Worm (Caenorhabditis elegans): ENCODE data around the gene Y73B6BL.12.

Y73B6BL.12 gene

ce11 chrIV:6323654-6324224, 6.5 kb upstream of the Y73B6BL.12 start, which contains the start of gene sqd-1 (continued):
- TF ChIP-seq ama-1 (optimal IDR thresholded peaks at IDR 0.05) = peak; percentile 60
- peak; percentile 99 for TF ChIP-seq lin-11 (tag; optimal IDR thresholded peaks at IDR 0.05)
- TF ChIP-seq peb-1 (tag; optimal IDR thresholded peaks at IDR 0.05) = no peak
- no peak for TF ChIP-seq nhr-11 (tag; optimal IDR thresholded peaks at IDR 0.05)
- peak; percentile 68 for TF ChIP-seq skn-1 (tag; optimal IDR thresholded peaks at IDR 0.05)
- TF ChIP-seq nhr-237 (tag; optimal IDR thresholded peaks at IDR 0.05) = peak; percentile 35
- TF ChIP-seq ceh-16 (tag; optimal IDR thresholded peaks at IDR 0.05) = peak; percentile 94
- peak; percentile 56 for TF ChIP-seq nhr-77 (tag; optimal IDR thresholded peaks at IDR 0.05)
- TF ChIP-seq egl-27 (tag; optimal IDR thresholded peaks at IDR 0.05) = peak; percentile 91

ce11 chrIV:6321667-6322066, 4.4 kb upstream of the Y73B6BL.12 start, which contains the start of gene Y73B6BL.29:
Gene Y73B6BL.29, plus strand, starts transcription at chrIV:6321929.
- TF ChIP-seq nhr-129 (tag; optimal IDR thresholded peaks at IDR 0.05) (no peak), nhr-6 (tag; optimal IDR thresholded peaks at IDR 0.05) (peak; percentile 94), nhr-77 (tag; optimal IDR thresholded peaks at IDR 0.05) (peak; percentile 42), sem-4 (tag; optimal IDR thresholded peaks at IDR 0.05) (peak; percentile 80), ceh-82 (tag; optimal IDR thresholded peaks at IDR 0.05) (peak; percentile 8), nhr-10 (tag; optimal IDR thresholded peaks at IDR 0.05) (no peak), snpc-4 (tag; optimal IDR thresholded peaks at IDR 0.05) (peak; percentile 81), lin-11 (tag; optimal IDR thresholded peaks at IDR 0.05) (peak; percentile 73), blmp-1 (tag; optimal IDR thresholded peaks at IDR 0.05; ENCODE audit: insufficient read depth) (peak; percentile 44), lin-39 (tag; optimal IDR thresholded peaks at IDR 0.05) (no peak), aly-2 (tag; optimal IDR thresholded peaks at IDR 0.05) (no peak), ZK546.5 (tag; optimal IDR thresholded peaks at IDR 0.05) (peak; percentile 89), nhr-21 (tag; optimal IDR thresholded peaks at IDR 0.05) (peak; percentile 86), ceh-16 (tag; optimal IDR thresholded peaks at IDR 0.05) (peak; percentile 69), peb-1 (tag; optimal IDR thresholded peaks at IDR 0.05) (no peak), skn-1 (tag; optimal IDR thresholded peaks at IDR 0.05) (no peak), nhr-11 (tag; optimal IDR thresholded peaks at IDR 0.05) (no peak), nhr-23 (tag; optimal IDR thresholded peaks at IDR 0.05) (no peak), egl-27 (tag; optimal IDR thresholded peaks at IDR 0.05) (peak; percentile 84), ztf-4 (tag; optimal IDR thresholded peaks at IDR 0.05) (peak; percentile 88), alr-1 (tag; optimal IDR thresholded peaks at IDR 0.05) (no peak), nhr-237 (tag; optimal IDR thresholded peaks at IDR 0.05) (no peak), ztf-11 (tag; optimal IDR thresholded peaks at IDR 0.05) (no peak), dmd-4 (tag; optimal IDR thresholded peaks at IDR 0.05) (peak; percentile 32), nhr-12 (tag; optimal IDR thresholded peaks at IDR 0.05) (no peak), mbf-1 (tag; optimal IDR thresholded peaks at IDR 0.05) (no peak), unc-39 (tag; optimal IDR thresholded peaks at IDR 0.05) (no peak), fos-1 (tag; optimal IDR thresholded peaks at IDR 0.05) (peak; percentile 57), ama-1 (optimal IDR thresholded peaks at IDR 0.05) (peak; percentile 38), sma-3 (GFP tag; optimal IDR thresholded peaks at IDR 0.05) (peak; percentile 94), zag-1 (tag; optimal IDR thresholded peaks at IDR 0.05) (peak; percentile 34), R02D3.7 (tag; optimal IDR thresholded peaks at IDR 0.05) (peak; percentile 71), lin-13 (GFP tag; optimal IDR thresholded peaks at IDR 0.05) (peak; percentile 90), unc-62 (GFP tag; optimal IDR thresholded peaks at IDR 0.05) (no peak), mdl-1 (tag; optimal IDR thresholded peaks at IDR 0.05) (peak in 1 of 2 experiments; percentile 25), unc-55 (GFP tag; optimal IDR thresholded peaks at IDR 0.05) (peak; percentile 98), gmeb-1 (tag; optimal IDR thresholded peaks at IDR 0.05) (peak; percentile 98), crh-2 (tag; optimal IDR thresholded peaks at IDR 0.05) (peak; percentile 95), elt-3 (tag; optimal IDR thresholded peaks at IDR 0.05) (no peak), lsy-2 (tag; optimal IDR thresholded peaks at IDR 0.05) (peak; percentile 88 to 95), nhr-25 (tag; optimal IDR thresholded peaks at IDR 0.05) (peak; percentile 94), ztf-1 (GFP tag; conservative IDR thresholded peaks at IDR 0.05) (no peak), mab-5 (tag; optimal IDR thresholded peaks at IDR 0.05) (peak; percentile 66), elt-1 (tag; optimal IDR thresholded peaks at IDR 0.05) (no peak), Y55F3AM.14 (GFP tag; optimal IDR thresholded peaks at IDR 0.05) (peak; percentile 23), C34F6.9 (tag; optimal IDR thresholded peaks at IDR 0.05) (peak; percentile 93), F13H6.1 (tag; optimal IDR thresholded peaks at IDR 0.05) (peak; percentile 89), sma-9 (GFP tag; optimal IDR thresholded peaks at IDR 0.05) (peak; percentile 98), sma-9 (tag; optimal IDR thresholded peaks at IDR 0.05) (no peak)
